Fruit fly (Drosophila melanogaster): ENCODE results near the gene CG14868.

DNA sequence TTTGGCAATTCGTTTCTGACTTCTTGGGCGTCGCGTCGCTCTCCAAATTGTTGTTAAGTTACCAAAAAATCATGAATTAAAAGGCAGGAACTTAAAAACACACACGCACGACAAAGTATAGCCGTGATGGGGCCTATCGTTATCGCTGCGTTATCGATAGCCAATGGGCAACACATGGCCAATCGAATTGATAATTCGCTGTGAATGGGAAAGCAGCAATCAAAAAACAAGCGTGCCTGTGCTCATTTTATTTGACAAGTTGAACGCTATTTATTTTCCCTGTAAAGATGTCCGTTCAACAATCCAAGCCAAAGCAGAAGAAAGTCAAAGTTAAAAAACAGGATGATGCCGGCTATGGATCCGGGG is 23.7 kb downstream of the CG14868 start, which contains the start of the genes Surf4 and CG31301:
- TF ChIP-seq EcR (GFP tag; optimal IDR thresholded peaks at IDR 0.05): no peak
- TF ChIP-seq Pif1A (GFP tag; optimal IDR thresholded peaks at IDR 0.05): no peak
- no peak for TF ChIP-seq Snoo (tag; optimal IDR thresholded peaks at IDR 0.05)
- TF ChIP-seq CG10348 (GFP tag; IDR thresholded peaks at IDR 0.05): no peak
- no peak for TF ChIP-seq CG4496 (GFP tag; IDR thresholded peaks at IDR 0.05)
- no peak for TF ChIP-seq gl (tag; optimal IDR thresholded peaks at IDR 0.05)
- TF ChIP-seq rn (GFP tag; IDR thresholded peaks at IDR 0.05): no peak
- no peak for TF ChIP-seq CG17806 (tag; optimal IDR thresholded peaks at IDR 0.05)
- no peak for TF ChIP-seq Ets98B (GFP tag; IDR thresholded peaks at IDR 0.05)
- TF ChIP-seq fd96Ca (GFP tag; IDR thresholded peaks at IDR 0.05): no peak
- TF ChIP-seq CG8301 (tag; optimal IDR thresholded peaks at IDR 0.05): no peak
